Worm (Caenorhabditis elegans): Measurements from ENCODE around the gene srxa-14.

ce11 chrV:20664930-20665329 is 25.5 kb downstream of the srxa-14 start:
- TF ChIP-seq fkh-10 (GFP tag; optimal IDR thresholded peaks at IDR 0.05) = no peak
- no peak for TF ChIP-seq efl-3 (GFP tag; optimal IDR thresholded peaks at IDR 0.05)
- TF ChIP-seq elt-3 (tag; optimal IDR thresholded peaks at IDR 0.05) = no peak

Measured in whole organism, L1 larva.